Worm (Caenorhabditis elegans) whole organism, L4 larva: ENCODE data around the gene K09E2.3.

Experiments used
- D1046.2 ChIP-seq: fragments of 200-800 bp; sonication (Bioruptor generic); IDR thresholded peaks from 2 replicates; pipeline ENCODE4 v1.3.6; 2022; ENCODE audit warnings: missing genetic modification characterization, missing compliant biosample characterization
- F26F4.8 ChIP-seq: fragments of 200-800 bp; sonication (Bioruptor generic); conservative IDR thresholded peaks from 2 replicates; pipeline ENCODE4 v1.3.6; 2022; ENCODE audit warnings: missing genetic modification characterization, missing compliant biosample characterization
- F37D6.2 ChIP-seq: sonication (generic microtip); optimal IDR thresholded peaks from 2 replicates; lab custom pipeline; 2016; ENCODE audit warnings: mild to moderate bottlenecking, missing genetic modification characterization, missing compliant biosample characterization
- F44E2.7 ChIP-seq: fragments of 200-800 bp; sonication (Bioruptor generic); IDR thresholded peaks from 2 replicates; pipeline ENCODE4 v2.1.2; 2022; ENCODE audit warnings: missing genetic modification characterization, missing compliant biosample characterization
- T20F7.1 ChIP-seq: fragments of 200-800 bp; sonication (Bioruptor generic); optimal IDR thresholded peaks from 2 replicates; lab custom pipeline; 2018; ENCODE audit warnings: mild to moderate bottlenecking, missing genetic modification characterization, missing compliant biosample characterization
- T26A8.4 ChIP-seq: fragments of 200-800 bp; sonication (Bioruptor generic); IDR thresholded peaks from 2 replicates; pipeline ENCODE4 v1.3.6; 2022; ENCODE audit warnings: missing genetic modification characterization, missing compliant biosample characterization
- Y48G9A.11 ChIP-seq: fragments of 200-800 bp; sonication (Bioruptor generic); IDR thresholded peaks from 2 replicates; pipeline ENCODE4 v1.3.6; 2022; ENCODE audit warnings: missing genetic modification reagents, missing genetic modification characterization, missing compliant biosample characterization
- ceh-20 ChIP-seq: fragments of 200-800 bp; sonication (Bioruptor generic); IDR thresholded peaks from 2 replicates; pipeline ENCODE4 v1.3.6; 2022; ENCODE audit warnings: missing genetic modification reagents, missing genetic modification characterization, missing compliant biosample characterization
- ctbp-1 ChIP-seq: fragments of 200-800 bp; sonication (Bioruptor generic); IDR thresholded peaks from 2 replicates; pipeline ENCODE4 v1.3.6; 2022; ENCODE audit warnings: missing genetic modification reagents, missing genetic modification characterization, missing compliant biosample characterization
- daf-16 ChIP-seq, 3 experiments: sonication (generic microtip); optimal IDR thresholded peaks; 2 replicates each; lab custom pipeline; 2016 to 2017; ENCODE audit warnings: missing genetic modification characterization in 3 of 3, missing genetic modification reagents in 3 of 3, mild to moderate bottlenecking in 2 of 3, missing compliant biosample characterization in 2 of 3, missing biosample characterization in 1 of 3, moderate library complexity in 1 of 3
- daf-19 ChIP-seq: fragments of 200-800 bp; sonication (Bioruptor generic); conservative IDR thresholded peaks from 2 replicates; pipeline ENCODE4 v1.3.6; 2022; ENCODE audit warnings: missing genetic modification characterization, missing compliant biosample characterization
- dmd-6 ChIP-seq: fragments of 200-800 bp; sonication (Bioruptor generic); IDR thresholded peaks from 2 replicates; pipeline ENCODE4 v1.3.6; 2022; ENCODE audit warnings: missing genetic modification reagents, missing genetic modification characterization, missing compliant biosample characterization
- dpl-1 ChIP-seq: fragments of 150-350 bp; optimal IDR thresholded peaks from 2 replicates; lab custom pipeline; 2014; ENCODE audit warnings: missing biosample characterization, missing genetic modification reagents, missing genetic modification characterization
- duxl-1 ChIP-seq: sonication (generic microtip); optimal IDR thresholded peaks from 2 replicates; lab custom pipeline; 2016; ENCODE audit warnings: mild to moderate bottlenecking, missing genetic modification characterization, moderate library complexity, missing compliant biosample characterization; ENCODE audit not compliant: poor library complexity
- dve-1 ChIP-seq: sonication (generic microtip); optimal IDR thresholded peaks from 2 replicates; lab custom pipeline; 2017; ENCODE audit warnings: antibody characterized with exemption, mild to moderate bottlenecking, missing genetic modification characterization, missing compliant biosample characterization; ENCODE audit not compliant: insufficient read depth
- egl-27 ChIP-seq: sonication (generic microtip); optimal IDR thresholded peaks from 3 replicates; lab custom pipeline; 2017; ENCODE audit warnings: missing biosample characterization, missing genetic modification reagents, missing genetic modification characterization
- hif-1 ChIP-seq, 2 experiments: sonication (generic microtip); optimal IDR thresholded peaks; 2 replicates each; lab custom pipeline; 2016 to 2017; ENCODE audit warnings: missing compliant biosample characterization in 2 of 2, missing genetic modification characterization in 2 of 2, missing genetic modification reagents in 2 of 2, missing genotype in 2 of 2, mild to moderate bottlenecking in 1 of 2
- hlh-11 ChIP-seq: fragments of 200-800 bp; sonication (Bioruptor generic); optimal IDR thresholded peaks from 2 replicates; lab custom pipeline; 2018; ENCODE audit warnings: mild to moderate bottlenecking, missing genetic modification characterization, missing compliant biosample characterization
- hlh-30 ChIP-seq: sonication (generic microtip); optimal IDR thresholded peaks from 2 replicates; lab custom pipeline; 2017; ENCODE audit warnings: antibody characterized with exemption, mild to moderate bottlenecking, missing genetic modification characterization, missing compliant biosample characterization; ENCODE audit not compliant: insufficient read depth
- lin-15B ChIP-seq: fragments of 150-350 bp; sonication (generic microtip); optimal IDR thresholded peaks from 3 replicates; lab custom pipeline; 2014; ENCODE audit warnings: missing biosample characterization, missing genetic modification characterization
- lin-38 ChIP-seq: fragments of 200-800 bp; sonication (Bioruptor generic); IDR thresholded peaks from 2 replicates; pipeline ENCODE4 v1.3.6; 2022; ENCODE audit warnings: missing genetic modification reagents, missing genetic modification characterization, missing compliant biosample characterization
- lsy-2 ChIP-seq, 2 experiments: fragments of 150-350 bp in 1 of 2; sonication (generic microtip) in 1 of 2; optimal IDR thresholded peaks; 2 replicates each; lab custom pipeline; 2014 to 2017; ENCODE audit warnings: missing biosample characterization in 2 of 2, missing genetic modification characterization in 2 of 2
- mdl-1 ChIP-seq, 2 experiments: fragments of 150-350 bp in 1 of 2; sonication (generic microtip) in 1 of 2; optimal IDR thresholded peaks; 2 replicates each; lab custom pipeline; 2014 to 2017; ENCODE audit warnings: missing biosample characterization in 2 of 2, missing genetic modification characterization in 2 of 2
- mdt-29 ChIP-seq: fragments of 200-800 bp; sonication (Bioruptor generic); IDR thresholded peaks from 2 replicates; pipeline ENCODE4 v1.3.6; 2022; ENCODE audit warnings: missing genetic modification reagents, missing genetic modification characterization, missing compliant biosample characterization
- mep-1 ChIP-seq: fragments of 150-350 bp; sonication (generic microtip); optimal IDR thresholded peaks from 3 replicates; lab custom pipeline; 2014; ENCODE audit warnings: missing biosample characterization, missing genetic modification characterization
- mes-2 ChIP-seq: sonication (generic microtip); optimal IDR thresholded peaks from 2 replicates; lab custom pipeline; 2016; ENCODE audit warnings: missing genotype, mild to moderate bottlenecking, missing genetic modification characterization, missing compliant biosample characterization; ENCODE audit not compliant: poor library complexity, severe bottlenecking
- mxl-3 ChIP-seq: fragments of 200-800 bp; sonication (Bioruptor generic); optimal IDR thresholded peaks from 2 replicates; lab custom pipeline; 2018; ENCODE audit warnings: mild to moderate bottlenecking, missing genetic modification characterization, missing compliant biosample characterization
- nhr-102 ChIP-seq: sonication (generic microtip); optimal IDR thresholded peaks from 2 replicates; lab custom pipeline; 2016; ENCODE audit warnings: mild to moderate bottlenecking, missing genetic modification characterization, moderate library complexity, missing compliant biosample characterization
- nhr-111 ChIP-seq: fragments of 200-800 bp; sonication (Bioruptor generic); optimal IDR thresholded peaks from 2 replicates; lab custom pipeline; 2018; ENCODE audit warnings: mild to moderate bottlenecking, missing genetic modification characterization, missing compliant biosample characterization
- nhr-25 ChIP-seq: sonication (generic microtip); optimal IDR thresholded peaks from 2 replicates; lab custom pipeline; 2017; ENCODE audit warnings: missing genetic modification characterization, mild to moderate bottlenecking, missing compliant biosample characterization, antibody characterized with exemption, moderate library complexity, borderline replicate concordance; ENCODE audit not compliant: insufficient read depth
- nhr-28 ChIP-seq: fragments of 150-350 bp; optimal IDR thresholded peaks from 2 replicates; lab custom pipeline; 2014; ENCODE audit warnings: missing biosample characterization, missing genetic modification characterization
- nhr-48 ChIP-seq: sonication (generic microtip); optimal IDR thresholded peaks from 2 replicates; lab custom pipeline; 2016; ENCODE audit warnings: mild to moderate bottlenecking, missing genetic modification characterization, missing compliant biosample characterization
- nhr-6 ChIP-seq: fragments of 150-350 bp; optimal IDR thresholded peaks from 2 replicates; lab custom pipeline; 2014; ENCODE audit warnings: missing biosample characterization, missing genetic modification characterization
- nhr-77 ChIP-seq: fragments of 150-350 bp; optimal IDR thresholded peaks from 2 replicates; lab custom pipeline; 2014; ENCODE audit warnings: missing biosample characterization, missing genetic modification characterization
- php-3 ChIP-seq: fragments of 200-800 bp; sonication (Bioruptor generic); IDR thresholded peaks from 2 replicates; pipeline ENCODE4 v1.3.6; 2022; ENCODE audit warnings: missing genetic modification reagents, missing genetic modification characterization, missing compliant biosample characterization
- pqm-1 ChIP-seq: sonication (generic microtip); optimal IDR thresholded peaks from 2 replicates; lab custom pipeline; 2017; ENCODE audit warnings: missing biosample characterization, missing genetic modification characterization
- rbr-2 ChIP-seq: sonication (generic microtip); optimal IDR thresholded peaks from 2 replicates; lab custom pipeline; 2016; ENCODE audit warnings: missing genotype, missing genetic modification characterization, missing compliant biosample characterization
- snpc-4 ChIP-seq: fragments of 150-350 bp; optimal IDR thresholded peaks from 2 replicates; lab custom pipeline; 2014; ENCODE audit warnings: missing biosample characterization, missing genetic modification characterization
- tra-1 ChIP-seq: fragments of 200-800 bp; sonication (Bioruptor generic); IDR thresholded peaks from 2 replicates; pipeline ENCODE4 v1.3.6; 2022; ENCODE audit warnings: missing genetic modification reagents, missing genetic modification characterization, missing compliant biosample characterization
- unc-62 ChIP-seq, 3 experiments: fragments of 150-350 bp in 1 of 3; sonication (generic microtip); optimal IDR thresholded peaks in 2 of 3; peaks in 1 of 3; 1 replicate in 1 of 3; 2 replicates in 2 of 3; lab custom pipeline; 2014 to 2017; ENCODE audit warnings: missing biosample characterization in 3 of 3, missing genetic modification characterization in 3 of 3, missing genetic modification reagents in 3 of 3, missing genotype in 1 of 3
- vab-7 ChIP-seq: fragments of 200-800 bp; sonication (Bioruptor generic); IDR thresholded peaks from 2 replicates; pipeline ENCODE4 v1.3.6; 2022; ENCODE audit warnings: missing genetic modification reagents, missing genetic modification characterization, missing compliant biosample characterization
- zip-11 ChIP-seq: fragments of 200-800 bp; sonication (Bioruptor generic); IDR thresholded peaks from 2 replicates; pipeline ENCODE4 v1.3.6; 2022; ENCODE audit warnings: missing genetic modification characterization, missing compliant biosample characterization
- ztf-11 ChIP-seq: fragments of 150-350 bp; optimal IDR thresholded peaks from 2 replicates; lab custom pipeline; 2014; ENCODE audit warnings: missing biosample characterization, missing genetic modification characterization

The K09E2.3 gene

DNA sequence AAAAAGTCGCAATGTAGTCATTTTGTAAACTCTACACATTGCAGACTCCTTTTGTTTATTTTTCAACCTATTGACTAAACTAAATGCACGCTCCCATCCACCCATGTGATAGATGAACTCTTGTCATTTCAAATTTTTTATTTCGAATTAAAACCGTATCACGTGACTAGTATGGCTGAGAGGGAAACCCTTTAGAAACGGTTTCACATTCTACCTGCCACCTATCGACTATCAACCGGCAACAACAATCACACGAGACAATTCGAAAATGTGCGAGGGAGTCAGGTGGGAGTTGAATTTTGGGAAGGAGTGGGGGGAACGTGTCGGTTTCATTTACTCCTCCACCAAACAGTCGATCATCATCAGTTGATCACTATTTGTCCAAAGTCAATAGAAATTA is 1.6 kb downstream of the K09E2.3 start:
- TF ChIP-seq ceh-20 (peak; percentile 42; the same call in 1 of the 2 replicates), dpl-1 (peak; percentile 10), zip-11 (GFP tag; lab: Robert Waterston, UW) (no peak), lin-15B (no peak), duxl-1 (tag; lab: Kevin White, UChicago) (no peak), daf-16 (GFP tag; optimal IDR thresholded peaks at IDR 0.05; lab: Kevin White, UChicago) (no peak), daf-16 (tag; optimal IDR thresholded peaks at IDR 0.05; lab: Kevin White, UChicago) (peak; percentile 88), dmd-6 (GFP tag; lab: Robert Waterston, UW) (peak; percentile 91), daf-19 (GFP tag; lab: Robert Waterston, UW) (no peak), dve-1 (tag; lab: Kevin White, UChicago) (peak; percentile 93), unc-62 (GFP tag; optimal IDR thresholded peaks at IDR 0.05 in 1 of 2; lab: Kevin White, UChicago) (peak in 1 of 2 experiments; percentile 59), unc-62 (tag; optimal IDR thresholded peaks at IDR 0.05; lab: Kevin White, UChicago) (no peak), tra-1 (GFP tag; lab: Robert Waterston, UW) (peak; percentile 77), php-3 (GFP tag; lab: Robert Waterston, UW) (peak; percentile 59), rbr-2 (tag; lab: Kevin White, UChicago) (no peak), T26A8.4 (no peak), vab-7 (GFP tag; lab: Robert Waterston, UW) (no peak), nhr-6 (no peak), nhr-48 (peak; percentile 68), egl-27 (tag; lab: Kevin White, UChicago) (no peak), mxl-3 (GFP tag; lab: Kevin White, UChicago) (peak; percentile 72), Y48G9A.11 (no peak), F44E2.7 (GFP tag; lab: Robert Waterston, UW) (no peak), nhr-102 (tag; lab: Kevin White, UChicago) (peak; percentile 53), ztf-11 (tag; lab: Kevin White, UChicago) (no peak), mdl-1 (tag; optimal IDR thresholded peaks at IDR 0.05; lab: Kevin White, UChicago) (peak in 1 of 2 experiments; percentile 78), mdt-29 (peak; percentile 44; the same call in 1 of the 2 replicates), hif-1 (tag; optimal IDR thresholded peaks at IDR 0.05; lab: Kevin White, UChicago) (no peak), nhr-28 (tag; lab: Kevin White, UChicago) (peak; percentile 65), hlh-30 (tag; lab: Kevin White, UChicago) (peak; percentile 95), mep-1 (peak; percentile 53), hlh-11 (peak; percentile 81), lin-38 (GFP tag; lab: Robert Waterston, UW) (no peak), ctbp-1 (no peak), snpc-4 (tag; lab: Kevin White, UChicago) (no peak), nhr-25 (tag; lab: Kevin White, UChicago) (no peak), nhr-111 (no peak), D1046.2 (GFP tag; lab: Robert Waterston, UW) (no peak), mes-2 (tag; lab: Kevin White, UChicago) (peak; percentile 12), nhr-77 (tag; lab: Kevin White, UChicago) (peak; percentile 57), pqm-1 (tag; lab: Kevin White, UChicago) (peak; percentile 29), T20F7.1 (GFP tag; lab: Kevin White, UChicago) (peak; percentile 14), F26F4.8 (GFP tag; lab: Robert Waterston, UW) (no peak), F37D6.2 (tag; lab: Kevin White, UChicago) (no peak), lsy-2 (tag; optimal IDR thresholded peaks at IDR 0.05; lab: Kevin White, UChicago) (peak in 1 of 2 experiments; percentile 12)
